Fruit fly (Drosophila melanogaster) whole organism: ENCODE measurements around the gene CG14411.

Experiments
- CG8478 ChIP-seq: fragments of >200 bp; optimal IDR thresholded peaks from 2 replicates; lab custom pipeline; 2018; ENCODE audit warnings: inconsistent platforms
- usp ChIP-seq: fragments of >200 bp; optimal IDR thresholded peaks from 2 replicates; lab custom pipeline; 2017; ENCODE audit warnings: missing biosample characterization, missing genetic modification characterization, mixed read lengths

DNA sequence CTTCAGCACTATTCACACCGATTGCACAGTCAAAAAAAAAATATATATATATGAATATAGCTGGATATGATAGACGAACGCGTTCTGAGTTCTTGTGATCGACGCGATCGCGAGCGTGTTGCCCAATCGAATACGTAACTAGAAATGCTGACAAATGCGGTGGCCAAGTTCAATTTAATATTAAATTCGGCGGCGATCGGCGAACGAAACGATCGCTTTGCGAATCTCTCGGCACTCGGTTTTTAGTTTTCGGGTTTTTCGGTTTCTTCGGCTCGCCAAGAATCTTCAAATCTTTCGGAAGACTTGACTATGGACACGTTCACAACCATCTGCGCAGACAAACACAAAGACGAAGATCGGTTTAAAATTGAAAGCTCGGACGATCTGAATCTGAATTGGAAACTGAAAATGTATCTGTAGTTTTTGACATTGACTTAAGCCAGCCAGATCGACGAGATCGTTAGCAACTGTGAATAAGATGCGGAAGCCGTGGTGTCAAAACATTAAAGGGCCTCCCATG lies 20.8 kb downstream of the CG14411 start, which contains the start of gene CG9521:
- TF ChIP-seq usp (GFP tag; lab: Kevin White, UChicago) (no peak), CG8478 (lab: Kevin White, UChicago) (no peak)
